Fruit fly (Drosophila melanogaster) whole organism, embryonic: ENCODE results near the gene Arf4.

Experiments
- BEAF-32 ChIP-seq: fragments of 200-800 bp; sonication (Bioruptor generic); optimal IDR thresholded peaks from 3 replicates; lab custom pipeline; 2017; ENCODE audit warnings: missing biosample characterization, missing genetic modification characterization, mild to moderate bottlenecking, moderate library complexity, missing genetic modification reagents
- Bdp1 ChIP-seq: fragments of 200-800 bp; sonication (Bioruptor generic); optimal IDR thresholded peaks from 3 replicates; lab custom pipeline; 2016; ENCODE audit warnings: missing biosample characterization, missing genetic modification characterization
- C15 ChIP-seq: fragments of 200-800 bp; sonication (Bioruptor generic); IDR thresholded peaks from 3 replicates; pipeline ENCODE4 v1.3.6; 2022; ENCODE audit warnings: missing biosample characterization, missing genetic modification characterization
- CG1024 ChIP-seq: fragments of 200-800 bp; sonication (Bioruptor generic); IDR thresholded peaks from 2 replicates; pipeline ENCODE4 v1.3.6; 2022; ENCODE audit warnings: missing biosample characterization, missing genetic modification characterization
- CG12219 ChIP-seq: fragments of 200-800 bp; sonication (Bioruptor generic); optimal IDR thresholded peaks from 3 replicates; lab custom pipeline; 2018; ENCODE audit warnings: missing biosample characterization, mild to moderate bottlenecking, missing genetic modification characterization
- CG1233 ChIP-seq: fragments of 200-800 bp; sonication (Bioruptor generic); optimal IDR thresholded peaks from 4 replicates; lab custom pipeline; 2018; ENCODE audit warnings: missing biosample characterization, mild to moderate bottlenecking, missing genetic modification characterization
- CG12659 ChIP-seq: fragments of 200-800 bp; sonication (Bioruptor generic); optimal IDR thresholded peaks from 3 replicates; lab custom pipeline; 2017; ENCODE audit warnings: mild to moderate bottlenecking, missing biosample characterization, missing genetic modification reagents, missing genetic modification characterization
- CG13424 ChIP-seq: fragments of 200-800 bp; sonication (Bioruptor generic); optimal IDR thresholded peaks from 2 replicates; lab custom pipeline; 2019; ENCODE audit warnings: missing biosample characterization, mild to moderate bottlenecking, missing genetic modification characterization, moderate library complexity
- CG14710 ChIP-seq: fragments of 200-800 bp; sonication (Bioruptor generic); optimal IDR thresholded peaks from 3 replicates; lab custom pipeline; 2019; ENCODE audit warnings: missing biosample characterization, mild to moderate bottlenecking, missing genetic modification characterization, moderate library complexity
- CG15269 ChIP-seq: fragments of 200-800 bp; sonication (Bioruptor generic); optimal IDR thresholded peaks from 2 replicates; lab custom pipeline; 2018; ENCODE audit warnings: missing biosample characterization, mild to moderate bottlenecking, missing genetic modification characterization, moderate library complexity
- CG1529 ChIP-seq: fragments of 200-800 bp; sonication (Bioruptor generic); optimal IDR thresholded peaks from 3 replicates; lab custom pipeline; 2018; ENCODE audit warnings: missing biosample characterization, missing genetic modification characterization
- CG15479 ChIP-seq: fragments of 200-800 bp; sonication (Bioruptor generic); optimal IDR thresholded peaks from 3 replicates; lab custom pipeline; 2019; ENCODE audit warnings: missing biosample characterization, mild to moderate bottlenecking, missing genetic modification characterization, moderate library complexity
- CG1603 ChIP-seq: fragments of 200-800 bp; sonication (Bioruptor generic); optimal IDR thresholded peaks from 2 replicates; lab custom pipeline; 2019; ENCODE audit warnings: missing biosample characterization, mild to moderate bottlenecking, missing genetic modification characterization, moderate library complexity
- CG17328 ChIP-seq: fragments of 200-800 bp; sonication (Bioruptor generic); IDR thresholded peaks from 2 replicates; pipeline ENCODE4 v1.3.6; 2022; ENCODE audit warnings: missing biosample characterization, missing genetic modification characterization
- CG17361 ChIP-seq: fragments of 200-800 bp; sonication (Bioruptor generic); IDR thresholded peaks from 3 replicates; pipeline ENCODE4 v1.3.6; 2022; ENCODE audit warnings: missing biosample characterization, missing genetic modification characterization
- CG17802 ChIP-seq: fragments of 200-800 bp; sonication (Bioruptor generic); optimal IDR thresholded peaks from 2 replicates; lab custom pipeline; 2018; ENCODE audit warnings: missing biosample characterization, mild to moderate bottlenecking, missing genetic modification characterization, moderate library complexity
- CG17829 ChIP-seq: fragments of 200-800 bp; optimal IDR thresholded peaks from 2 replicates; lab custom pipeline; 2019; ENCODE audit warnings: missing biosample characterization, mild to moderate bottlenecking, missing genetic modification characterization, moderate library complexity
- CG30020 ChIP-seq: fragments of 200-800 bp; optimal IDR thresholded peaks from 2 replicates; lab custom pipeline; 2019; ENCODE audit warnings: missing biosample characterization, mild to moderate bottlenecking, missing genetic modification characterization, moderate library complexity
- CG4424 ChIP-seq: fragments of 200-800 bp; sonication (Bioruptor generic); optimal IDR thresholded peaks from 3 replicates; lab custom pipeline; 2016; ENCODE audit warnings: missing biosample characterization, missing genetic modification characterization
- CG4617 ChIP-seq: fragments of 200-800 bp; sonication (Bioruptor generic); optimal IDR thresholded peaks from 3 replicates; lab custom pipeline; 2016; ENCODE audit warnings: missing biosample characterization, missing genetic modification characterization, borderline replicate concordance
- CG6689 ChIP-seq: fragments of 200-800 bp; sonication (Bioruptor generic); IDR thresholded peaks from 2 replicates; pipeline ENCODE4 v1.3.6; 2022; ENCODE audit warnings: missing biosample characterization, missing genetic modification characterization
- CG7357 ChIP-seq: fragments of 200-800 bp; sonication (Bioruptor generic); IDR thresholded peaks from 3 replicates; pipeline ENCODE4 v1.3.6; 2022; ENCODE audit warnings: missing biosample characterization, missing genetic modification characterization
- CG8478 ChIP-seq: fragments of >200 bp; optimal IDR thresholded peaks from 2 replicates; lab custom pipeline; 2018
- Dad ChIP-seq: fragments of 200-800 bp; sonication (Bioruptor generic); optimal IDR thresholded peaks from 3 replicates; lab custom pipeline; 2016; ENCODE audit warnings: missing biosample characterization, missing genetic modification characterization
- Drgx ChIP-seq: fragments of 200-800 bp; sonication (Bioruptor generic); IDR thresholded peaks from 2 replicates; pipeline ENCODE4 v1.3.6; 2022; ENCODE audit warnings: missing biosample characterization, missing genetic modification characterization
- Ets97D ChIP-seq: fragments of 200-800 bp; sonication (Bioruptor generic); optimal IDR thresholded peaks from 3 replicates; lab custom pipeline; 2016; ENCODE audit warnings: missing biosample characterization, missing genetic modification characterization
- Fer1 ChIP-seq: fragments of 200-800 bp; sonication (Bioruptor generic); optimal IDR thresholded peaks from 2 replicates; lab custom pipeline; 2017; ENCODE audit warnings: missing biosample characterization, mild to moderate bottlenecking, missing genetic modification characterization
- H15 ChIP-seq: fragments of 200-800 bp; sonication (Bioruptor generic); IDR thresholded peaks from 3 replicates; pipeline ENCODE4 v1.3.6; 2022; ENCODE audit warnings: missing biosample characterization, missing genetic modification characterization
- Lhr ChIP-seq: fragments of 200-800 bp; sonication (Bioruptor generic); optimal IDR thresholded peaks from 3 replicates; lab custom pipeline; 2017; ENCODE audit warnings: mild to moderate bottlenecking, missing biosample characterization, missing genetic modification reagents, missing genetic modification characterization
- MESR4 ChIP-seq: fragments of 200-800 bp; sonication (Bioruptor generic); optimal IDR thresholded peaks from 2 replicates; lab custom pipeline; 2018; ENCODE audit warnings: missing biosample characterization, mild to moderate bottlenecking, missing genetic modification characterization, moderate library complexity
- Med ChIP-seq: fragments of 200-800 bp; sonication (Bioruptor generic); peaks from one replicate; lab custom pipeline; 2016; ENCODE audit warnings: missing biosample characterization, missing genetic modification characterization, mild to moderate bottlenecking, inconsistent platforms, moderate library complexity
- Pdp1 ChIP-seq, 2 experiments: fragments of 200-800 bp; sonication (Bioruptor generic); optimal IDR thresholded peaks; 3 replicates each; lab custom pipeline; 2016; ENCODE audit warnings: missing biosample characterization in 2 of 2, missing genetic modification characterization in 2 of 2, mild to moderate bottlenecking in 1 of 2, moderate library complexity in 1 of 2
- Sry-δ ChIP-seq: fragments of 200-800 bp; sonication (Bioruptor generic); optimal IDR thresholded peaks from 2 replicates; lab custom pipeline; 2016; ENCODE audit warnings: missing biosample characterization, missing genetic modification characterization
- YL-1 ChIP-seq: fragments of 200-800 bp; sonication (Bioruptor generic); optimal IDR thresholded peaks from 3 replicates; lab custom pipeline; 2017; ENCODE audit warnings: missing biosample characterization, mild to moderate bottlenecking, missing genetic modification characterization
- bsh ChIP-seq, 2 experiments: fragments of 200-800 bp; sonication (Bioruptor generic); optimal IDR thresholded peaks; 2 replicates each; lab custom pipeline; 2017 to 2018; ENCODE audit warnings: mild to moderate bottlenecking in 2 of 2, missing biosample characterization in 2 of 2, missing genetic modification characterization in 2 of 2, moderate library complexity in 1 of 2
- eve ChIP-seq, 2 experiments: fragments of >200 bp; optimal IDR thresholded peaks; 2 replicates each; lab custom pipeline; 2017; ENCODE audit warnings: missing biosample characterization in 2 of 2, missing genetic modification characterization in 2 of 2
- gem ChIP-seq: fragments of 200-800 bp; sonication (Bioruptor generic); optimal IDR thresholded peaks from 2 replicates; lab custom pipeline; 2019; ENCODE audit warnings: missing biosample characterization, mild to moderate bottlenecking, missing genetic modification characterization, moderate library complexity
- gfzf ChIP-seq: fragments of 200-800 bp; sonication (Bioruptor generic); optimal IDR thresholded peaks from 2 replicates; lab custom pipeline; 2016; ENCODE audit warnings: missing biosample characterization, mild to moderate bottlenecking, missing genetic modification characterization, moderate library complexity
- hbn ChIP-seq: fragments of 200-800 bp; sonication (Bioruptor generic); IDR thresholded peaks from 2 replicates; pipeline ENCODE4 v1.3.6; 2022; ENCODE audit warnings: missing biosample characterization, missing genetic modification characterization; ENCODE audit not compliant: partially characterized antibody
- ken ChIP-seq: fragments of 200-800 bp; sonication (Bioruptor generic); IDR thresholded peaks from 3 replicates; pipeline ENCODE4 v1.3.6; 2022; ENCODE audit warnings: missing biosample characterization, missing genetic modification characterization
- pfk ChIP-seq: fragments of 200-800 bp; sonication (Bioruptor generic); optimal IDR thresholded peaks from 2 replicates; lab custom pipeline; 2018; ENCODE audit warnings: missing biosample characterization, mild to moderate bottlenecking, missing genetic modification characterization, moderate library complexity
- phol ChIP-seq: fragments of 200-800 bp; sonication (Bioruptor generic); optimal IDR thresholded peaks from 3 replicates; lab custom pipeline; 2018; ENCODE audit warnings: missing biosample characterization, mild to moderate bottlenecking, missing genetic modification characterization, moderate library complexity
- pzg ChIP-seq: fragments of 200-800 bp; sonication (Bioruptor generic); optimal IDR thresholded peaks from 3 replicates; lab custom pipeline; 2018; ENCODE audit warnings: missing biosample characterization, mild to moderate bottlenecking, missing genetic modification characterization, moderate library complexity
- ro ChIP-seq: fragments of 200-800 bp; sonication (Bioruptor generic); IDR thresholded peaks from 2 replicates; pipeline ENCODE4 v1.3.6; 2022; ENCODE audit warnings: missing biosample characterization, missing genetic modification characterization
- row ChIP-seq: fragments of 200-800 bp; sonication (Bioruptor generic); IDR thresholded peaks from 3 replicates; pipeline ENCODE4 v1.3.6; 2022; ENCODE audit warnings: missing biosample characterization, missing genetic modification characterization
- schlank ChIP-seq: fragments of 200-800 bp; sonication (Bioruptor generic); optimal IDR thresholded peaks from 2 replicates; lab custom pipeline; 2018; ENCODE audit warnings: missing biosample characterization, mild to moderate bottlenecking, missing genetic modification characterization
- ssp ChIP-seq: fragments of 200-800 bp; sonication (Bioruptor generic); IDR thresholded peaks from 2 replicates; pipeline ENCODE4 v1.3.6; 2022; ENCODE audit warnings: missing biosample characterization, missing genetic modification characterization
- tna ChIP-seq: fragments of 200-800 bp; sonication (Bioruptor generic); IDR thresholded peaks from 2 replicates; pipeline ENCODE4 v1.3.6; 2022; ENCODE audit warnings: missing biosample characterization, missing genetic modification characterization; ENCODE audit not compliant: partially characterized antibody
- trem ChIP-seq: fragments of 200-800 bp; optimal IDR thresholded peaks from 3 replicates; lab custom pipeline; 2019; ENCODE audit warnings: missing biosample characterization, mild to moderate bottlenecking, missing genetic modification characterization, moderate library complexity

The Arf4 gene

dm6 chr4:1123769-1124493 lies at the start of gene Arf4:
Gene Arf4, plus strand, starts transcription at chr4:1124167.
- TF ChIP-seq Bdp1 (no peak), gem (tag; lab: Kevin White, UChicago) (peak; percentile 6), CG17802 (tag; lab: Kevin White, UChicago) (peak; percentile 97), CG1024 (peak; percentile 94), CG30020 (tag; lab: Kevin White, UChicago) (peak; percentile 98), CG12219 (GFP tag; lab: Kevin White, UChicago) (no peak), Med (GFP tag; lab: Kevin White, UChicago) (peak; percentile 63), CG1529 (GFP tag; lab: Kevin White, UChicago) (no peak), trem (tag; lab: Kevin White, UChicago) (peak; percentile 30), schlank (tag; lab: Kevin White, UChicago) (no peak), C15 (GFP tag; lab: Robert Waterston, UW) (no peak), Ets97D (GFP tag; lab: Kevin White, UChicago) (peak; percentile 18), CG12659 (GFP tag; lab: Kevin White, UChicago) (peak; percentile 44), Dad (GFP tag; lab: Kevin White, UChicago) (no peak), CG17361 (GFP tag; lab: Robert Waterston, UW) (0 out of 3 replicates have a peak, but pooled peaks have one; percentile 21), CG6689 (no peak), eve (GFP tag; optimal IDR thresholded peaks at IDR 0.05; lab: Kevin White, UChicago) (peak in 1 of 2 experiments; percentile 34), row (peak; percentile 71), Sry-δ (GFP tag; lab: Kevin White, UChicago) (peak; percentile 31), H15 (GFP tag; lab: Robert Waterston, UW) (no peak), BEAF-32 (GFP tag; lab: Kevin White, UChicago) (peak; percentile 37), Fer1 (GFP tag; lab: Kevin White, UChicago) (peak; percentile 10), CG4424 (GFP tag; lab: Kevin White, UChicago) (no peak), pfk (GFP tag; lab: Kevin White, UChicago) (peak; percentile 71), CG13424 (tag; lab: Kevin White, UChicago) (peak; percentile 1), CG15269 (no peak), Pdp1 (GFP tag; optimal IDR thresholded peaks at IDR 0.05; lab: Kevin White, UChicago) (no peak), phol (tag; lab: Kevin White, UChicago) (peak; percentile 18), Drgx (GFP tag; lab: Robert Waterston, UW) (no peak), bsh (GFP tag; optimal IDR thresholded peaks at IDR 0.05; lab: Kevin White, UChicago) (no peak), Lhr (peak; percentile 47), pzg (GFP tag; lab: Kevin White, UChicago) (peak; percentile 44), MESR4 (peak; percentile 86), CG17328 (GFP tag; lab: Robert Waterston, UW) (no peak), hbn (no peak), CG8478 (no peak), CG4617 (GFP tag; lab: Kevin White, UChicago) (peak; percentile 56), CG1603 (tag; lab: Kevin White, UChicago) (peak; percentile 82), CG17829 (tag; lab: Kevin White, UChicago) (peak; percentile 2), CG1233 (no peak), CG14710 (tag; lab: Kevin White, UChicago) (peak; percentile 11), tna (no peak), YL-1 (peak; percentile 45), ssp (GFP tag; lab: Robert Waterston, UW) (peak; percentile 96), ro (GFP tag; lab: Robert Waterston, UW) (no peak), gfzf (peak; percentile 71), CG15479 (GFP tag; lab: Kevin White, UChicago) (no peak), ken (GFP tag; lab: Robert Waterston, UW) (no peak), CG7357 (peak; percentile 91)
